Fruit fly (Drosophila melanogaster) whole organism, embryonic: ENCODE results near the gene TTLL4B.

Experiments used
- BEAF-32 ChIP-seq: fragments of 200-800 bp; sonication (Bioruptor generic); optimal IDR thresholded peaks from 3 replicates; lab custom pipeline; 2017; ENCODE audit warnings: missing biosample characterization, missing genetic modification characterization, mild to moderate bottlenecking, moderate library complexity, missing genetic modification reagents
- C15 ChIP-seq: fragments of 200-800 bp; sonication (Bioruptor generic); IDR thresholded peaks from 3 replicates; pipeline ENCODE4 v1.3.6; 2022; ENCODE audit warnings: missing biosample characterization, missing genetic modification characterization
- CG11695 ChIP-seq: fragments of 200-800 bp; sonication (Bioruptor generic); IDR thresholded peaks from 3 replicates; pipeline ENCODE4 v1.3.6; 2022; ENCODE audit warnings: missing biosample characterization, missing genetic modification characterization
- CG12299 ChIP-seq: fragments of 200-800 bp; sonication (Bioruptor generic); optimal IDR thresholded peaks from 2 replicates; lab custom pipeline; 2018; ENCODE audit warnings: missing biosample characterization, mild to moderate bottlenecking, missing genetic modification characterization
- CG13287 ChIP-seq: fragments of 200-800 bp; sonication (Bioruptor generic); IDR thresholded peaks from 2 replicates; pipeline ENCODE4 v1.3.6; 2022; ENCODE audit warnings: missing biosample characterization, missing genetic modification characterization; ENCODE audit not compliant: partially characterized antibody
- CG13894 ChIP-seq: fragments of 200-800 bp; sonication (Bioruptor generic); optimal IDR thresholded peaks from 3 replicates; lab custom pipeline; 2018; ENCODE audit warnings: missing biosample characterization, mild to moderate bottlenecking, missing genetic modification characterization, moderate library complexity
- CG14710 ChIP-seq: fragments of 200-800 bp; sonication (Bioruptor generic); optimal IDR thresholded peaks from 3 replicates; lab custom pipeline; 2019; ENCODE audit warnings: missing biosample characterization, mild to moderate bottlenecking, missing genetic modification characterization, moderate library complexity
- CG17328 ChIP-seq: fragments of 200-800 bp; sonication (Bioruptor generic); IDR thresholded peaks from 2 replicates; pipeline ENCODE4 v1.3.6; 2022; ENCODE audit warnings: missing biosample characterization, missing genetic modification characterization
- CG17359 ChIP-seq: fragments of 200-800 bp; sonication (Bioruptor generic); optimal IDR thresholded peaks from 3 replicates; lab custom pipeline; 2018; ENCODE audit warnings: missing biosample characterization, mild to moderate bottlenecking, missing genetic modification characterization, moderate library complexity
- CG17385 ChIP-seq: fragments of 200-800 bp; sonication (Bioruptor generic); optimal IDR thresholded peaks from 3 replicates; lab custom pipeline; 2018; ENCODE audit warnings: missing biosample characterization, mild to moderate bottlenecking, missing genetic modification characterization
- CG1792 ChIP-seq: fragments of 200-800 bp; sonication (Bioruptor generic); optimal IDR thresholded peaks from 2 replicates; lab custom pipeline; 2016; ENCODE audit warnings: missing biosample characterization, missing genetic modification characterization
- CG2129 ChIP-seq: fragments of 200-800 bp; sonication (Bioruptor generic); IDR thresholded peaks from 2 replicates; pipeline ENCODE4 v1.3.6; 2022; ENCODE audit warnings: missing biosample characterization, missing genetic modification characterization; ENCODE audit not compliant: partially characterized antibody
- CG3281 ChIP-seq: fragments of 200-800 bp; sonication (Bioruptor generic); optimal IDR thresholded peaks from 3 replicates; lab custom pipeline; 2017; ENCODE audit warnings: missing biosample characterization, mild to moderate bottlenecking, missing genetic modification characterization
- CG33213 ChIP-seq: fragments of 200-800 bp; sonication (Bioruptor generic); optimal IDR thresholded peaks from 3 replicates; lab custom pipeline; 2016; ENCODE audit warnings: missing biosample characterization, missing genetic modification characterization
- CG4328 ChIP-seq: fragments of 200-800 bp; sonication (Bioruptor generic); optimal IDR thresholded peaks from 3 replicates; lab custom pipeline; 2017; ENCODE audit warnings: missing biosample characterization, missing genetic modification reagents, missing genetic modification characterization
- CG4404 ChIP-seq: fragments of 200-800 bp; sonication (Bioruptor generic); IDR thresholded peaks from 2 replicates; pipeline ENCODE4 v1.3.6; 2022; ENCODE audit warnings: missing biosample characterization, missing genetic modification characterization
- CG4424 ChIP-seq: fragments of 200-800 bp; sonication (Bioruptor generic); optimal IDR thresholded peaks from 3 replicates; lab custom pipeline; 2016; ENCODE audit warnings: missing biosample characterization, missing genetic modification characterization
- CG4854 ChIP-seq: fragments of 200-800 bp; sonication (Bioruptor generic); optimal IDR thresholded peaks from 2 replicates; lab custom pipeline; 2016; ENCODE audit warnings: missing biosample characterization, missing genetic modification characterization, inconsistent platforms
- CG6765 ChIP-seq: fragments of 200-800 bp; sonication (Bioruptor generic); optimal IDR thresholded peaks from 3 replicates; lab custom pipeline; 2017; ENCODE audit warnings: missing biosample characterization, mild to moderate bottlenecking, missing genetic modification characterization
- CG9727 ChIP-seq: fragments of 200-800 bp; sonication (Bioruptor generic); optimal IDR thresholded peaks from 3 replicates; lab custom pipeline; 2017; ENCODE audit warnings: missing biosample characterization, mild to moderate bottlenecking, missing genetic modification characterization
- CG9797 ChIP-seq: fragments of 200-800 bp; sonication (Bioruptor generic); optimal IDR thresholded peaks from 3 replicates; lab custom pipeline; 2018; ENCODE audit warnings: missing biosample characterization, mild to moderate bottlenecking, missing genetic modification characterization
- Dp ChIP-seq: fragments of 200-800 bp; sonication (Bioruptor generic); optimal IDR thresholded peaks from 2 replicates; lab custom pipeline; 2018; ENCODE audit warnings: missing biosample characterization, mild to moderate bottlenecking, missing genetic modification characterization, moderate library complexity
- Drgx ChIP-seq: fragments of 200-800 bp; sonication (Bioruptor generic); IDR thresholded peaks from 2 replicates; pipeline ENCODE4 v1.3.6; 2022; ENCODE audit warnings: missing biosample characterization, missing genetic modification characterization
- E2f2 ChIP-seq: fragments of 200-800 bp; sonication (Bioruptor generic); IDR thresholded peaks from 2 replicates; pipeline ENCODE4 v1.3.6; 2022; ENCODE audit warnings: missing biosample characterization, missing genetic modification characterization
- Eip74EF ChIP-seq, 2 experiments: fragments of 200-800 bp in 1 of 2; fragments of >200 bp in 1 of 2; sonication (Bioruptor generic) in 1 of 2; optimal IDR thresholded peaks; 2 replicates each; lab custom pipeline; 2017 to 2019; ENCODE audit warnings: missing biosample characterization in 2 of 2, missing genetic modification characterization in 2 of 2, mild to moderate bottlenecking in 1 of 2, moderate library complexity in 1 of 2
- Hand ChIP-seq: fragments of 200-800 bp; sonication (Bioruptor generic); optimal IDR thresholded peaks from 2 replicates; lab custom pipeline; 2017; ENCODE audit warnings: mild to moderate bottlenecking, missing biosample characterization, missing genetic modification reagents, missing genetic modification characterization
- Hr39 ChIP-seq: fragments of >200 bp; optimal IDR thresholded peaks from 2 replicates; lab custom pipeline; 2017
- Med ChIP-seq: fragments of 200-800 bp; sonication (Bioruptor generic); peaks from one replicate; lab custom pipeline; 2016; ENCODE audit warnings: missing biosample characterization, missing genetic modification characterization, mild to moderate bottlenecking, inconsistent platforms, moderate library complexity
- NC2β ChIP-seq: fragments of 200-800 bp; sonication (Bioruptor generic); optimal IDR thresholded peaks from 2 replicates; lab custom pipeline; 2016; ENCODE audit warnings: missing biosample characterization, missing genetic modification characterization
- Sin3A ChIP-seq: fragments of >200 bp; optimal IDR thresholded peaks from 2 replicates; lab custom pipeline; 2018
- Six4 ChIP-seq: fragments of 200-800 bp; sonication (Bioruptor generic); optimal IDR thresholded peaks from 2 replicates; lab custom pipeline; 2016; ENCODE audit warnings: missing biosample characterization, missing genetic modification characterization
- Spps ChIP-seq: fragments of 200-800 bp; sonication (Bioruptor generic); optimal IDR thresholded peaks from 2 replicates; lab custom pipeline; 2018; ENCODE audit warnings: missing biosample characterization, mild to moderate bottlenecking, missing genetic modification characterization
- Vsx1 ChIP-seq: fragments of 200-800 bp; sonication (Bioruptor generic); optimal IDR thresholded peaks from 2 replicates; lab custom pipeline; 2017; ENCODE audit warnings: missing biosample characterization, mild to moderate bottlenecking, missing genetic modification characterization, missing genetic modification reagents
- Xrp1 ChIP-seq: fragments of 200-800 bp; sonication (Bioruptor generic); IDR thresholded peaks from 2 replicates; pipeline ENCODE4 v1.3.6; 2022; ENCODE audit warnings: missing biosample characterization, missing genetic modification characterization
- ap ChIP-seq: fragments of 200-800 bp; sonication (Bioruptor generic); IDR thresholded peaks from 2 replicates; pipeline ENCODE4 v1.3.6; 2022; ENCODE audit warnings: missing biosample characterization, missing genetic modification characterization
- bcd ChIP-seq: fragments of 200-800 bp; sonication (Bioruptor generic); optimal IDR thresholded peaks from 2 replicates; lab custom pipeline; 2017; ENCODE audit warnings: missing biosample characterization, mild to moderate bottlenecking, missing genetic modification characterization
- bigmax ChIP-seq: fragments of 200-800 bp; sonication (Bioruptor generic); optimal IDR thresholded peaks from 2 replicates; lab custom pipeline; 2018; ENCODE audit warnings: missing biosample characterization, mild to moderate bottlenecking, missing genetic modification characterization
- br ChIP-seq: fragments of >200 bp; optimal IDR thresholded peaks from 2 replicates; lab custom pipeline; 2017
- crp ChIP-seq, 2 experiments: fragments of 200-800 bp; sonication (Bioruptor generic); optimal IDR thresholded peaks; 2 replicates in 1 of 2; 3 replicates in 1 of 2; lab custom pipeline; 2017; ENCODE audit warnings: missing biosample characterization in 2 of 2, missing genetic modification characterization in 2 of 2, mild to moderate bottlenecking in 1 of 2, moderate library complexity in 1 of 2
- dan ChIP-seq: fragments of 200-800 bp; sonication (Bioruptor generic); IDR thresholded peaks from 2 replicates; pipeline ENCODE4 v1.3.6; 2022; ENCODE audit warnings: missing biosample characterization, missing genetic modification characterization
- ftz-f1 ChIP-seq: fragments of 200-800 bp; sonication (Bioruptor generic); optimal IDR thresholded peaks from 2 replicates; lab custom pipeline; 2016; ENCODE audit warnings: missing biosample characterization, missing genetic modification characterization
- grn ChIP-seq: fragments of 200-800 bp; sonication (Bioruptor generic); optimal IDR thresholded peaks from 3 replicates; lab custom pipeline; 2017; ENCODE audit warnings: missing biosample characterization, missing genetic modification characterization
- kay ChIP-seq: fragments of 200-800 bp; sonication (Bioruptor generic); optimal IDR thresholded peaks from 2 replicates; lab custom pipeline; 2016; ENCODE audit warnings: missing biosample characterization, missing genetic modification characterization
- nau ChIP-seq: fragments of 200-800 bp; sonication (Bioruptor generic); optimal IDR thresholded peaks from 3 replicates; lab custom pipeline; 2017; ENCODE audit warnings: missing biosample characterization, mild to moderate bottlenecking, missing genetic modification characterization, missing genetic modification reagents
- onecut ChIP-seq: fragments of 200-800 bp; sonication (Bioruptor generic); IDR thresholded peaks from 2 replicates; pipeline ENCODE4 v1.3.6; 2022; ENCODE audit warnings: missing biosample characterization, missing genetic modification characterization
- pita ChIP-seq: fragments of 200-800 bp; sonication (Bioruptor generic); optimal IDR thresholded peaks from 2 replicates; lab custom pipeline; 2017; ENCODE audit warnings: missing biosample characterization, mild to moderate bottlenecking, missing genetic modification characterization
- pnt ChIP-seq: fragments of 200-800 bp; sonication (Bioruptor generic); optimal IDR thresholded peaks from 3 replicates; lab custom pipeline; 2016; ENCODE audit warnings: missing biosample characterization, missing genetic modification characterization
- pros ChIP-seq: fragments of 200-800 bp; sonication (Bioruptor generic); optimal IDR thresholded peaks from 3 replicates; lab custom pipeline; 2019; ENCODE audit warnings: missing biosample characterization, mild to moderate bottlenecking, missing genetic modification characterization, moderate library complexity
- schlank ChIP-seq: fragments of 200-800 bp; sonication (Bioruptor generic); optimal IDR thresholded peaks from 2 replicates; lab custom pipeline; 2018; ENCODE audit warnings: missing biosample characterization, mild to moderate bottlenecking, missing genetic modification characterization
- wdn ChIP-seq: fragments of 200-800 bp; sonication (Bioruptor generic); IDR thresholded peaks from 2 replicates; pipeline ENCODE4 v1.3.6; 2022; ENCODE audit warnings: missing biosample characterization, missing genetic modification characterization

Gene TTLL4B

dm6 chr2L:3852120-3852519 is 10.3 kb upstream of the TTLL4B start (continued):
- TF ChIP-seq BEAF-32 (GFP tag; lab: Kevin White, UChicago), result no peak

DNA sequence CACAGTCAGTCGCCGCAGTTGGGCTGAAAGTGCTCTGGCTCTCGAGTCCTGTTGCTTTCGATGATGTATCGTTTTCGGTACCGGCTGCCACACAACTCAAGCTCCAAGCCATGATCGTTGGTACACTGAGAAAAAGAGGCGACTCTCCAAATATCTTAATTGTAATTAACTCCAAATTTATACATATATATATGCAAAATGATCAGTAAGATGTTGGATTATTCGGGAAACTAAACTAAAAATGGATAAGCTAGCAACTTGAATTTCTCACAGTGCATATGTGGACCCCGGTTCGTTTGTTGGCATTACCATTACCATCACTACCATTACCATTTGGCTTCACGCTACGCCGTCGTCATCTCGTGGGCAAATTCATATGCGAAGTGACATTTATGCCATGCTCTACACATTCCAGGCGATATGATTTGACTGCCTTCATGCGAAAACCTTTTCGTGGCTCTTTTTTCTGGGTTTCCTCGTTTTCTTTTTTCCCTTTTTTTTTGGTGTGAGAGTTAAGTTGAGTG is 8.9 kb upstream of the TTLL4B start:
- TF ChIP-seq onecut (GFP tag; lab: Robert Waterston, UW), result no peak
- no peak for TF ChIP-seq Dp
- no peak for TF ChIP-seq Sin3A (lab: Kevin White, UChicago)
- no peak for TF ChIP-seq CG9797 (GFP tag; lab: Kevin White, UChicago)
- TF ChIP-seq Vsx1 (GFP tag; lab: Kevin White, UChicago), result no peak
- no peak for TF ChIP-seq Drgx (GFP tag; lab: Robert Waterston, UW)
- TF ChIP-seq br, result no peak
- TF ChIP-seq pita (GFP tag; lab: Kevin White, UChicago), result no peak
- TF ChIP-seq CG4424 (GFP tag; lab: Kevin White, UChicago), result peak; percentile 20
- no peak for TF ChIP-seq kay (GFP tag; lab: Kevin White, UChicago)
- no peak for TF ChIP-seq CG3281 (GFP tag; lab: Kevin White, UChicago)
- no peak for TF ChIP-seq Six4
- no peak for TF ChIP-seq pnt
- no peak for TF ChIP-seq CG11695 (GFP tag; lab: Robert Waterston, UW)
- no peak for TF ChIP-seq CG13287 (GFP tag; lab: Robert Waterston, UW)
- TF ChIP-seq CG12299 (tag; lab: Kevin White, UChicago), result no peak
- no peak for TF ChIP-seq schlank
- TF ChIP-seq grn (GFP tag; lab: Kevin White, UChicago), result no peak
- TF ChIP-seq Spps (tag; lab: Kevin White, UChicago), result no peak
- no peak for TF ChIP-seq CG4328 (GFP tag; lab: Kevin White, UChicago)
- no peak for TF ChIP-seq ap
- no peak for TF ChIP-seq pros (GFP tag; lab: Kevin White, UChicago)
- TF ChIP-seq Med, result peak; percentile 25
- peak; percentile 30 for TF ChIP-seq CG14710 (tag; lab: Kevin White, UChicago)
- TF ChIP-seq Hr39, result no peak
- TF ChIP-seq CG1792 (GFP tag; lab: Kevin White, UChicago), result no peak
- TF ChIP-seq CG9727 (GFP tag; lab: Kevin White, UChicago), result peak; percentile 30
- no peak for TF ChIP-seq CG33213 (GFP tag; lab: Kevin White, UChicago)
- TF ChIP-seq crp (GFP tag; optimal IDR thresholded peaks at IDR 0.05; lab: Kevin White, UChicago), result no peak
- no peak for TF ChIP-seq Hand (GFP tag; lab: Kevin White, UChicago)
- TF ChIP-seq CG17359 (tag; lab: Kevin White, UChicago), result no peak
- TF ChIP-seq CG4854 (GFP tag; lab: Kevin White, UChicago), result no peak
- peak; percentile 45 for TF ChIP-seq CG4404 (GFP tag; lab: Robert Waterston, UW)
- TF ChIP-seq E2f2 (GFP tag; lab: Robert Waterston, UW), result no peak
- no peak for TF ChIP-seq Eip74EF (GFP tag; optimal IDR thresholded peaks at IDR 0.05; lab: Kevin White, UChicago)
- no peak for TF ChIP-seq C15 (GFP tag; lab: Robert Waterston, UW)
- TF ChIP-seq ftz-f1 (GFP tag; lab: Kevin White, UChicago), result no peak
- TF ChIP-seq bigmax (GFP tag; lab: Kevin White, UChicago), result no peak
- TF ChIP-seq nau, result no peak
- no peak for TF ChIP-seq CG17385 (GFP tag; lab: Kevin White, UChicago)
- TF ChIP-seq bcd (GFP tag; lab: Kevin White, UChicago), result no peak
- TF ChIP-seq dan, result no peak
- TF ChIP-seq wdn (GFP tag; lab: Robert Waterston, UW), result no peak
- 0 out of 2 replicates have a peak, but pooled peaks have one; percentile 61 for TF ChIP-seq Xrp1 (GFP tag; lab: Robert Waterston, UW)
- peak; percentile 48; the same call in 1 of the 2 replicates for TF ChIP-seq CG17328
- TF ChIP-seq CG13894 (tag; lab: Kevin White, UChicago), result no peak
- no peak for TF ChIP-seq NC2β
- TF ChIP-seq CG2129 (GFP tag; lab: Robert Waterston, UW), result no peak
- no peak for TF ChIP-seq CG6765 (GFP tag; lab: Kevin White, UChicago)
